Worm (Caenorhabditis elegans): ENCODE data around the gene hcp-3.

DNA sequence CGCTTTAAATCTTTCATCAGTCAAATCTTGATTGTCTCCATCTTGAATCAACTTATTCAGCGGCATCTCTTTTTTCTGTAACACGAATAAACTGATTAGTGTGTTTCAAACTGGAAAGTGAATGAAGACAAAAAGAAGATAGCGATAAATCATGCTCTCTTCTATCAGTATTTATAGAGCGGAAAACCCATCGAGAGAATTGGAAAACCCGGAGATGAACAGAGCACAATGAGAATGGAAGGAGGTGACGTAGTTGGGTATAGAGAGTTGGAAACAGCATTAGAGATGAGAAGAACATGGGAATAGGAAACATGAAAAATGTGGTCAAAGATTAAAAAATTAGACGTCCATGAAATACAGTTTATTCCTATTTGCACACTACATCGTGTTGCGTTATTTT is 24.2 kb downstream of the hcp-3 start, which contains the start of gene acox-1.5:
- TF ChIP-seq ZK546.5 (tag; optimal IDR thresholded peaks at IDR 0.05) (no peak), nhr-77 (tag; optimal IDR thresholded peaks at IDR 0.05) (no peak), elt-1 (tag; optimal IDR thresholded peaks at IDR 0.05) (no peak), nhr-12 (tag; optimal IDR thresholded peaks at IDR 0.05) (no peak), zag-1 (tag; optimal IDR thresholded peaks at IDR 0.05) (no peak), ceh-82 (tag; optimal IDR thresholded peaks at IDR 0.05) (no peak), nhr-76 (tag; optimal IDR thresholded peaks at IDR 0.05) (no peak), fkh-10 (GFP tag; optimal IDR thresholded peaks at IDR 0.05) (no peak), pha-4 (tag; optimal IDR thresholded peaks at IDR 0.05) (no peak), lin-15B (tag; optimal IDR thresholded peaks at IDR 0.05) (no peak), aly-2 (tag; optimal IDR thresholded peaks at IDR 0.05) (no peak), elt-2 (tag; optimal IDR thresholded peaks at IDR 0.05) (peak; percentile 80), fos-1 (tag; optimal IDR thresholded peaks at IDR 0.05) (no peak), ztf-4 (tag; optimal IDR thresholded peaks at IDR 0.05) (no peak)
